Worm (Caenorhabditis elegans) whole organism, midembryonic: ENCODE data around the gene Y73C8B.9.

Experiments
- T22C8.4 ChIP-seq: fragments of 200-800 bp; sonication (Bioruptor generic); IDR thresholded peaks from 2 replicates; pipeline ENCODE4 v1.3.6; 2022; ENCODE audit warnings: missing genetic modification characterization, missing compliant biosample characterization
- cog-1 ChIP-seq: sonication (generic microtip); optimal IDR thresholded peaks from 2 replicates; lab custom pipeline; 2016; ENCODE audit warnings: missing genetic modification characterization, missing compliant biosample characterization
- flt-1 ChIP-seq: fragments of 200-800 bp; sonication (Bioruptor generic); IDR thresholded peaks from 2 replicates; pipeline ENCODE4 v1.3.6; 2022; ENCODE audit warnings: missing genetic modification characterization, missing compliant biosample characterization
- klf-2 ChIP-seq: fragments of 200-800 bp; sonication (Bioruptor generic); conservative IDR thresholded peaks from 2 replicates; pipeline ENCODE4 v1.3.6; 2022; ENCODE audit warnings: missing genetic modification reagents, missing genetic modification characterization, missing compliant biosample characterization
- med-1 ChIP-seq: sonication (generic microtip); optimal IDR thresholded peaks from 2 replicates; lab custom pipeline; 2017; ENCODE audit warnings: missing genetic modification characterization, mild to moderate bottlenecking, missing compliant biosample characterization, antibody characterized with exemption, missing genetic modification reagents; ENCODE audit not compliant: insufficient read depth
- ref-1 ChIP-seq: fragments of 200-800 bp; sonication (Bioruptor generic); conservative IDR thresholded peaks from 2 replicates; pipeline ENCODE4 v1.3.6; 2022; ENCODE audit warnings: missing genetic modification reagents, missing genetic modification characterization, missing compliant biosample characterization
- tab-1 ChIP-seq: fragments of 200-800 bp; sonication (Bioruptor generic); IDR thresholded peaks from 2 replicates; pipeline ENCODE4 v1.3.6; 2022; ENCODE audit warnings: missing genetic modification characterization, missing compliant biosample characterization
- ztf-23 ChIP-seq: fragments of 200-800 bp; sonication (Bioruptor generic); IDR thresholded peaks from 2 replicates; pipeline ENCODE4 v1.3.6; 2022; ENCODE audit warnings: missing genetic modification reagents, missing genetic modification characterization, missing compliant biosample characterization
- ztf-29 ChIP-seq: fragments of 200-800 bp; sonication (Bioruptor generic); IDR thresholded peaks from 2 replicates; pipeline ENCODE4 v1.3.6; 2022; ENCODE audit warnings: missing genetic modification reagents, missing genetic modification characterization, missing compliant biosample characterization

Y73C8B.9 gene

DNA sequence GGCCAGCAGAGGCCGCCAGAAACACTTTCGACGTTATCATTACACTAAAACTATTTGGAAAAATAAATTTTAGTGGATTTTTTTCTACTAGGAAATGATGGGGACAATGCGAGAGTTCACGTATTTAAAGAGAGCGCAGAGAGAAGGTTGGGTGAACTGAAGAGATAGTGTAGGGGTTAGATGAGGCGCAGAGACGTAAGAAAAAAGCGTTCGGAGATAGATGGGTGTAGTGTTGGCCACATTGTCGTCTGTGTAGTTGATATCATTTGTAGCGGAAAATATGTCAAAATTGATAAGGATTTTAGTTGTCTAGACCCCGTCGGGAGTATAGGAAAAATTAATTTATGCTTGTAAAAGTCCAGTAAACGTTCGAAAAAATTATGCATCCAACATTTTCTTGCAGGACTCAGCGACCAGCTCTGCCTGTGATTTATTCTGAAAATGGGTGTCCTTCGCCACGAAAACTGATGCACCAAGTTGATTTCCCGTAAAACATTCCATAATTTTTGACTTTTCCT, at the start of gene Y73C8B.9, which contains the start of gene Y73C8B.3:
Y73C8B.9 (plus strand) TSS at position 468 of the 518 bp plus-strand sequence.
Y73C8B.3 (minus strand) TSS at position 147 of the 518 bp plus-strand sequence.
- TF ChIP-seq tab-1: no peak
- TF ChIP-seq T22C8.4 (GFP tag; lab: Robert Waterston, UW): no peak
- no peak for TF ChIP-seq klf-2 (GFP tag; lab: Robert Waterston, UW)
- no peak for TF ChIP-seq cog-1 (tag; lab: Kevin White, UChicago)
- no peak for TF ChIP-seq med-1 (GFP tag; lab: Kevin White, UChicago)
- no peak for TF ChIP-seq ref-1 (GFP tag; lab: Robert Waterston, UW)
- TF ChIP-seq ztf-23: no peak

DNA sequence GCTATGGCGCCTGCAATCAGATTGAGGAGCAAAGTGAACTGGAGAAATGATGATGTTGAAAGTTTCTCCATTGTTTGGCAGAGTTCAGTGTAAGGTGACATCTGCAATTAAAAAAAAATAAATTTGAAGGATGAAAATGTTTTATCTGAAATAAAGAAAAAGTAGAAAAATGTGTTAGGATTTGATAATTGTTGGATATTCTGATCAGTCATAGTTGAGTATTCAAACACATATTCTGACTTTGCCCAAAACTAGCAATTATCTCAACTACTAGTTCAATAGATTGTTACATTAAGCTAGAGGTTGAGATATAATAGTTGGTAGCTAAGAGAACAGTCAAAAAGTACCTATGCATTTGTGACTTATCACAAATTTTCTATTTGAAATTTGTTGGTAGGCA, 48.9 kb upstream of the Y73C8B.9 start, which contains the start of gene srab-10:
srab-10 (minus strand) TSS at position 101 of the 400 bp plus-strand sequence.
- TF ChIP-seq ref-1 (GFP tag; lab: Robert Waterston, UW) (no peak), tab-1 (no peak), ztf-23 (no peak), T22C8.4 (GFP tag; lab: Robert Waterston, UW) (no peak), klf-2 (GFP tag; lab: Robert Waterston, UW) (no peak)

DNA sequence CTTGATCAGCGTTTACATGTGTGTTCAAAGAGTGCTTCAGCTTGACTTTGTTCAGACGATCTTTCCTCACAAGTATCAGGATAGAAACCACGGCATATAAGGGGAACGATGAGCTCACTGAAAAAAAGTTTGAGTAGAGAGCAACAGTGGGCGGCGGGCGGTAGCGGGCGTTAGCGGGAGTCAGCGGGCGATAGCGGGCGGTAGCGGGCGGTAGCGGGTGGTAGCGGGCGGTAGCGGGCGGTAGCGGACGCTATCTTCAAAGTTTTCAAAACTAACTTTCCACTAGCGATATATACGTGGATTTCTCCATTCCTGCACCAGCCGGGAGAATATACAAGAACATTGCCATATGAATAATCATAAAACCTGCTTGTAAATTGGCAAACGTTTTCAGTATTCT, 48.1 kb upstream of the Y73C8B.9 start:
- no peak for TF ChIP-seq T22C8.4 (GFP tag; lab: Robert Waterston, UW)
- TF ChIP-seq tab-1: 0 out of 2 replicates have a peak, but pooled peaks have one; percentile 37

DNA sequence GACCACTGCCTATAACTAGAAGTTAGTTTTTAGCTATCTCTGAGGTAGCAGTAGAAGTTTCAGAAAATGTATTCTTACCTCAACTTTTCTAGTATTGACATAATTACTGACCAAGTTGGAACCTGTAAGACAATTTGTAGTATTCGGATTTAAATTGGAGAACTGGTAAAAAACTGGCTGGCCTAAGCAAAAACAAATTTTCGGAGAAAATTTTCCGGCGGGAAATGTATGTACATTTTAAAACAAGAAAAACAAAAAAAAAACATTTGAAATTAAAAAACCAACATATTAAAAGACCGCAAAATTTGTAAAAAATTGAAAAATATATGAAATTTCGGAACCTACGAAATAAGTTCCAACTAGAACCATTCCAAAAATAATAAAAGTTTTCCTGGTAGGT, 46.4 kb upstream of the Y73C8B.9 start, which contains the start of gene srab-11:
srab-11 (minus strand) TSS at position 101 of the 400 bp plus-strand sequence.
- TF ChIP-seq flt-1 (GFP tag; lab: Robert Waterston, UW) (no peak), T22C8.4 (GFP tag; lab: Robert Waterston, UW) (no peak), ztf-23 (no peak), cog-1 (tag; lab: Kevin White, UChicago) (no peak)

DNA sequence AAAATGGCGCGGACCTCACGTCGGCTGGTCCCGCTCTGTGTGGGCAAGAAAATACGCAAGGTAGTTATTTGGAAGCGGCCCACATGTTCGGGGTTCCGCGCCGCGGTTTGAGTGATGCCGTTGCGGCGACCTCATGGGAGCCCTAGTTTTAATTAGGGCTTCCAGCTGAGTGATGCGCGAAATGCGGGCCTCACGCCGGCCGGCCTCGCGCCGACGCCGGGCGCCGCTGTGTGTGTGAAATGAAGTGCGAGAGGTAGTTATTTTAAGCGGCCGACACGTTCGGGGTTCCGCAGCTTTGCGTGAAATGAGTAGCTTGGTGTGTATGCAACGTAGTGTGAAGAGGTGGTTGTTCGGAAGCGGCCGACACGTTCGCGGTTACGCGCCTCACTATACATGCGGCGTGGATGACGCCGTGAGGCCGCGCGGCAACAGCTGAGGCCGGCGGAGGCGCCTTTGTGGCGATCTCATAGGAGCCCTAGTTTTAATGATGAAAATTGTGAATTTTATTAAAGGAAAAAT, 43.4 kb upstream of the Y73C8B.9 start:
- no peak for TF ChIP-seq tab-1
- no peak for TF ChIP-seq ztf-23
- TF ChIP-seq T22C8.4 (GFP tag; lab: Robert Waterston, UW): no peak
- no peak for TF ChIP-seq cog-1 (tag; lab: Kevin White, UChicago)
- no peak for TF ChIP-seq ref-1 (GFP tag; lab: Robert Waterston, UW)
- no peak for TF ChIP-seq klf-2 (GFP tag; lab: Robert Waterston, UW)
- TF ChIP-seq med-1 (GFP tag; lab: Kevin White, UChicago): no peak

DNA sequence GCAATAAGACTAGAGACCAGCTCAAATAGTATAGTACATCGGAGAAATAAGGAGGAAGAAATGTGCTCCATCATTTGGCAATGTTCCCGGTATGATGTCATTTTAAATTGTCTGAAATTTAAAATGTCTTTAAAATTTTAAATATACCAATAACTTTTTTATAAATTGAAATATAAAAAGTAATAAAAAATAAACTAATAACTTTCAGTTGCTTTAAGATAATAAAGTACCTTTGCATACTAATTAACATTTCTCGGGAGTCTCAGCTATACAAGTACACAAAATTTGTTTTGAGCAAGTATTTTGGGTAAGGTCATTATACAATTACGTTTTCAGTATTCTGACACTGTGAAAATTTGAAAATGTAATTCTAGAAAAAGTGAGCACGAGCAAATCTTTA, 41.5 kb upstream of the Y73C8B.9 start, which contains the start of gene srab-6:
srab-6 (minus strand) TSS at position 101 of the 400 bp plus-strand sequence.
- no peak for TF ChIP-seq ztf-23
- no peak for TF ChIP-seq T22C8.4 (GFP tag; lab: Robert Waterston, UW)
- no peak for TF ChIP-seq flt-1 (GFP tag; lab: Robert Waterston, UW)
- no peak for TF ChIP-seq ref-1 (GFP tag; lab: Robert Waterston, UW)
- TF ChIP-seq cog-1 (tag; lab: Kevin White, UChicago): no peak

DNA sequence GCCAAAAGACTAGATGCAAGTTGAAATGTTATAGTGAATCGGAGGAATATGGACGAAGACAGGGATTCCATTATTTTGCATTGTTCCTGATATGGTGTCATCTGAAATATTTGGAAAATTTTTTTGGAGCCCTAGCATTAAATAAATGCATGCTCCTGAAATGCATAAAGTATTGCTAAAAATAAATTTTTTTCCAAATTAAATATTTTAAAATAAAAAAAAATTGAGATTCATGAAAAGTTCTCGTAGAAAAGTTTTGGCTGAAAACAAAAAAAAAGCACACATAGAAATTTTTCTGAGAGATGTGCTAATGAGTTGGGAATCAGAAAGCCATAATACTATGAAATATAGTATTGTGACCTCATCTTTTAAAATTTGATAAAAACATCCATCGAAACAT, 38.3 kb upstream of the Y73C8B.9 start, which contains the start of gene srab-7:
srab-7 (minus strand) TSS at position 101 of the 400 bp plus-strand sequence.
- TF ChIP-seq tab-1 (no peak), klf-2 (GFP tag; lab: Robert Waterston, UW) (no peak)

DNA sequence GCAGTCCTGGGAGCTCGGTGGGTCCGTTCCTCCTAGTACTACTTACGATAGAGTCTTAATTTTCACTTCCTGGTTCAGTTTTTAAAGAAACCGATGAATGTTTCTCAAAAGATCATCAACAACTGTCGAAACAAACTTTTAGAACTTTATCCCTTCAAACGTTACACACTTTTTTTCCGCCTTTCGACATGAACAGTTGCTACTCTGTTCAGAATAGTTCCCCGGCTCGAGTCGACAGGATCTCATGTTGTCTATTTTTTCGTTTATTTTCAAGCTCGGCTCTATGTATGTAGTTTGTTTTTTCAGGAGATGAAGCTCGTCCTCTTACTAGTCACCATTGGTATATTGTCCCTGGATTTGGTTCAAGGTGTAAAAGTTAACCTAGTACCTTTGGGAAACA, 36.6 kb upstream of the Y73C8B.9 start, which contains the start of gene exh-1:
exh-1 (plus strand) TSS at position 301 of the 400 bp plus-strand sequence.
- TF ChIP-seq cog-1 (tag; lab: Kevin White, UChicago) (no peak), flt-1 (GFP tag; lab: Robert Waterston, UW) (no peak), klf-2 (GFP tag; lab: Robert Waterston, UW) (no peak), ref-1 (GFP tag; lab: Robert Waterston, UW) (no peak), ztf-23 (no peak)

DNA sequence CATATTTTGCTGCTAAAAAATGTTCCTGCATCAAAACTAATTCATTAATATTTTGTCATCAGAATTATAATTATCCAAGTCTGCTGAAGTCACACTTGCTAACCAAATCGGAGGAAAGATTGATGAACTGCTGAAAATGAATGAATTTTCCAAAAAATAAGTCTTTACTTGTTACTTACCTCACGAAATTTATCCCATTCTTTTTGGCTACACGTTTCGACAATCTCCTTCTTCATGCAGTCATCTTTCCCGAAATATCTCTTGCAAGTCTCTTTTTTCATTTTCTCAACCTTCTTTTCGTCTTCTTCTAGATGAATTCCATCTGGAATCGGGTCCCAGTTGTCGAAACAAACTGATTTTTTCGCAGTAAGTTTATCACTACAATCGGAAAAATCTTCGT, 35.0 kb upstream of the Y73C8B.9 start:
- TF ChIP-seq ztf-23 (no peak), flt-1 (GFP tag; lab: Robert Waterston, UW) (no peak), med-1 (GFP tag; lab: Kevin White, UChicago) (no peak), klf-2 (GFP tag; lab: Robert Waterston, UW) (no peak), tab-1 (no peak), ztf-29 (GFP tag; lab: Robert Waterston, UW) (no peak), cog-1 (tag; lab: Kevin White, UChicago) (no peak), ref-1 (GFP tag; lab: Robert Waterston, UW) (no peak), T22C8.4 (GFP tag; lab: Robert Waterston, UW) (no peak)

DNA sequence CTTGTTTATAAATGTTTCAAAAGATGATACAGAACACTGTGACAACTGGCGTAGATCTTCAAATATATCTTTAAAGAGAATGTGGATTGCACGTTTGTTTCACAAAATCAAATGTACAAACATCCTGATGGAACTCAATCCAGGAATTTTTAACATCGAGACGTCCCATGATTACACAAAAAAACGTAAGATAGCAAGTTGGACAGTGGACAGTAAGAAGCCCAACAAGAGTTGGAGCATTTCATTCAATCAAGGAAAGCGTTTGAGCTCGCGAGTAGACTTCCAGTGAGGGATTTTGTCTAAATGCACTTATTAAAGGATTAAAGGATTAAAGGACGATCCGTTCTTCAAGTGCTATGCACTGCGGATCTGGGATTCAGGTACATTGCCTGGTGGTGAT, 34.1 kb upstream of the Y73C8B.9 start, which contains the start of gene C36C5.12:
C36C5.12 (minus strand) TSS at position 101 of the 400 bp plus-strand sequence.
- TF ChIP-seq klf-2 (GFP tag; lab: Robert Waterston, UW) (no peak), ref-1 (GFP tag; lab: Robert Waterston, UW) (no peak), T22C8.4 (GFP tag; lab: Robert Waterston, UW) (no peak), cog-1 (tag; lab: Kevin White, UChicago) (no peak), flt-1 (GFP tag; lab: Robert Waterston, UW) (no peak), tab-1 (no peak), ztf-23 (no peak), ztf-29 (GFP tag; lab: Robert Waterston, UW) (no peak), med-1 (GFP tag; lab: Kevin White, UChicago) (no peak)
